Worm (Caenorhabditis elegans) whole organism, L1 larva: ENCODE data around the gene col-129.

ENCODE experiments used
- ama-1 ChIP-seq: fragments of 150-350 bp; optimal IDR thresholded peaks from 2 replicates; lab custom pipeline; 2014
- blmp-1 ChIP-seq: fragments of 150-350 bp; optimal IDR thresholded peaks from 2 replicates; lab custom pipeline; 2014; ENCODE audit warnings: missing biosample characterization, missing genetic modification characterization
- efl-1 ChIP-seq, 4 experiments: fragments of 150-350 bp; optimal IDR thresholded peaks in 3 of 4; peaks in 1 of 4; 1 replicate in 1 of 4; 2 replicates in 3 of 4; lab custom pipeline; 2014; ENCODE audit warnings: missing biosample characterization in 2 of 4, missing genetic modification characterization in 2 of 4, missing genetic modification reagents in 2 of 4
- fkh-10 ChIP-seq: sonication (generic microtip); optimal IDR thresholded peaks from 2 replicates; lab custom pipeline; 2017; ENCODE audit warnings: missing biosample characterization, missing genetic modification reagents, missing genetic modification characterization
- lin-13 ChIP-seq: fragments of 150-350 bp; optimal IDR thresholded peaks from 2 replicates; lab custom pipeline; 2014; ENCODE audit warnings: missing biosample characterization, missing genetic modification reagents, missing genetic modification characterization
- lin-35 ChIP-seq, 2 experiments: fragments of 150-350 bp; optimal IDR thresholded peaks; 2 replicates each; lab custom pipeline; 2014; ENCODE audit warnings: missing biosample characterization in 2 of 2, missing genetic modification characterization in 2 of 2, missing genetic modification reagents in 2 of 2
- lir-3 ChIP-seq: sonication (generic microtip); optimal IDR thresholded peaks from 2 replicates; lab custom pipeline; 2016; ENCODE audit warnings: mild to moderate bottlenecking, missing genetic modification characterization, moderate library complexity, missing compliant biosample characterization; ENCODE audit not compliant: poor library complexity
- mdl-1 ChIP-seq, 2 experiments: fragments of 150-350 bp; optimal IDR thresholded peaks; 2 replicates each; lab custom pipeline; 2014 to 2017; ENCODE audit warnings: missing biosample characterization in 2 of 2, missing genetic modification characterization in 2 of 2, inconsistent platforms in 1 of 2
- nhr-28 ChIP-seq: fragments of 150-350 bp; optimal IDR thresholded peaks from 2 replicates; lab custom pipeline; 2014; ENCODE audit warnings: missing biosample characterization, missing genetic modification characterization
- skn-1 ChIP-seq: fragments of 150-350 bp; optimal IDR thresholded peaks from 2 replicates; lab custom pipeline; 2014; ENCODE audit warnings: missing biosample characterization, missing genetic modification characterization
- unc-62 ChIP-seq: fragments of 150-350 bp; optimal IDR thresholded peaks from 2 replicates; lab custom pipeline; 2014; ENCODE audit warnings: missing biosample characterization, missing genetic modification reagents, missing genetic modification characterization
- unc-86 ChIP-seq: sonication (generic microtip); optimal IDR thresholded peaks from 2 replicates; lab custom pipeline; 2016; ENCODE audit warnings: missing genetic modification characterization, missing compliant biosample characterization
- ztf-4 ChIP-seq: fragments of 150-350 bp; optimal IDR thresholded peaks from 2 replicates; lab custom pipeline; 2014; ENCODE audit warnings: missing biosample characterization, missing genetic modification characterization

DNA sequence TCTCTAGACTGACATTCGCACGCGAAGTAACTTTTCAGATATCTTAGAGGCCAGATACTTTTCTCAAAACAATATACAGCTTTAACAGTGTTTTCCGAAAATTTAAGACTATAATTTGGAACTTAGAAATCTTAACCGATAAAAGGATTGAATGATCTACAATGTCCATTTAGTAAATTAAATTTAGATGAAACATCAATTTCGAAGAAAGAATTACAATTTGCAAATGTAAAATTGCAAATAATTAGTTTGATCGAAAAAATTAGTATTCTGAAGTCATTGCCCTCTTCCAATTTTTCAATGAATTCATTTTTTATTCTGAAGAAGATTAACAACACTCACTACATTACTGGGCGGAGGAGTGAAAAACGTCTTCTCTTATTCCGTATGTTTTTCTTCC, 41.6 kb downstream of the col-129 start, which contains the start of gene bath-37:
- no peak for TF ChIP-seq lin-13 (GFP tag; lab: Kevin White, UChicago)
- TF ChIP-seq fkh-10 (GFP tag; lab: Kevin White, UChicago): no peak
- TF ChIP-seq efl-1 (optimal IDR thresholded peaks at IDR 0.05; lab: Kevin White, UChicago): no peak
- no peak for TF ChIP-seq efl-1 (GFP tag; optimal IDR thresholded peaks at IDR 0.05 in 1 of 2; lab: Kevin White, UChicago)
- TF ChIP-seq nhr-28: no peak
- no peak for TF ChIP-seq lin-35 (GFP tag; optimal IDR thresholded peaks at IDR 0.05; lab: Kevin White, UChicago)
- TF ChIP-seq ztf-4 (tag; lab: Kevin White, UChicago): no peak
- no peak for TF ChIP-seq unc-86 (tag; lab: Kevin White, UChicago)
- TF ChIP-seq mdl-1 (tag; optimal IDR thresholded peaks at IDR 0.05; lab: Kevin White, UChicago): no peak
- TF ChIP-seq ama-1 (lab: Kevin White, UChicago): no peak
- TF ChIP-seq unc-62: no peak
- TF ChIP-seq blmp-1 (tag; lab: Kevin White, UChicago): no peak
- no peak for TF ChIP-seq skn-1 (tag; lab: Kevin White, UChicago)
- no peak for TF ChIP-seq lir-3 (tag; lab: Kevin White, UChicago)
